1 fruit fly cellular context compared by ENCODE assay signal in the genomic region with DNA sequence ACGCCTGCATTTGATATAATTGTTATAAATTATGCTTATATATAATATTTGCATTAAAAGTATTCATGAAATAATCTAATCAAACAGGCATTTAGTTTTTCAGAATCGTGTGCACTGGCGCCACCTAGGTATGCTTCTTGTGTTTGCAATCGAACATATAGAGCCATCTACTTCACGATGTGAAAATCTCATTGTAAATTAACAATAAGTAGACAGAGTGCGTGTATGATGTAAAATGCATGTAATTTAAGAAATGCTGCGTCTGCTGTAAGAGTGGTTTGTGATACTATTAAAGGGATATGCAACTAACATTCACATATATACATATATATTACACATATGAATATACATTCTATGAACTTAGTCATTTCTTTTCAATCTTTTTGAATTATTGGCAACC.
TF ChIP-seq lines count a peak whose summit lies in the region.

No protein-coding gene starts in this region.

TF ChIP-seq in whole organism, embryonic, 481 proteins besides CTCF, POLR2A, EP300 and RAD21 (continued from another document and continues in another):
- TF ChIP-seq Dbx (GFP tag; IDR thresholded peaks at IDR 0.05; lab: Robert Waterston, UW) = 0 out of 3 replicates have a peak, but pooled peaks have one; percentile 32
- no peak for TF ChIP-seq CG14860 (GFP tag; IDR thresholded peaks at IDR 0.05; lab: Robert Waterston, UW; ENCODE audit: partially characterized antibody)
- peak; percentile 51 for TF ChIP-seq CG15696 (tag; optimal IDR thresholded peaks at IDR 0.05; lab: Kevin White, UChicago)
- TF ChIP-seq odd (GFP tag; optimal IDR thresholded peaks at IDR 0.05; lab: Kevin White, UChicago) = no peak
- TF ChIP-seq hth (optimal IDR thresholded peaks at IDR 0.05; lab: Kevin White, UChicago) = no peak
- no peak for TF ChIP-seq CG16863 (GFP tag; optimal IDR thresholded peaks at IDR 0.05; lab: Kevin White, UChicago)
- no peak for TF ChIP-seq gcm (GFP tag; optimal IDR thresholded peaks at IDR 0.05; lab: Kevin White, UChicago)
- TF ChIP-seq CG13894 (tag; optimal IDR thresholded peaks at IDR 0.05; lab: Kevin White, UChicago) = no peak
- no peak for TF ChIP-seq nau (GFP tag; optimal IDR thresholded peaks at IDR 0.05; lab: Kevin White, UChicago)
- TF ChIP-seq gfzf (GFP tag; optimal IDR thresholded peaks at IDR 0.05; lab: Kevin White, UChicago) = no peak
- peak; percentile 76 for TF ChIP-seq HmgZ (tag; optimal IDR thresholded peaks at IDR 0.05; lab: Kevin White, UChicago)
- no peak for TF ChIP-seq CG15269 (tag; optimal IDR thresholded peaks at IDR 0.05; lab: Kevin White, UChicago)
- TF ChIP-seq otp (GFP tag; IDR thresholded peaks at IDR 0.05; lab: Robert Waterston, UW) = no peak
- TF ChIP-seq dimm (GFP tag; IDR thresholded peaks at IDR 0.05; lab: Robert Waterston, UW) = no peak
- peak; percentile 90 for TF ChIP-seq chinmo (GFP tag; IDR thresholded peaks at IDR 0.05; lab: Robert Waterston, UW; ENCODE audit: partially characterized antibody)
- TF ChIP-seq Vsx1 (GFP tag; optimal IDR thresholded peaks at IDR 0.05; lab: Kevin White, UChicago) = no peak
- 0 out of 2 replicates have a peak, but pooled peaks have one; percentile 21 for TF ChIP-seq H2.0 (GFP tag; IDR thresholded peaks at IDR 0.05; lab: Robert Waterston, UW)
- TF ChIP-seq Dip2 (GFP tag; IDR thresholded peaks at IDR 0.05; lab: Robert Waterston, UW) = peak; percentile 98
- no peak for TF ChIP-seq schlank (tag; optimal IDR thresholded peaks at IDR 0.05; lab: Kevin White, UChicago)
- peak; percentile 56 for TF ChIP-seq Lhr (GFP tag; optimal IDR thresholded peaks at IDR 0.05; lab: Kevin White, UChicago)
- TF ChIP-seq CG12942 (GFP tag; optimal IDR thresholded peaks at IDR 0.05; lab: Kevin White, UChicago) = peak; percentile 29
- TF ChIP-seq Blimp-1 (GFP tag; optimal IDR thresholded peaks at IDR 0.05; lab: Kevin White, UChicago) = peak; percentile 26
- peak; percentile 1 for TF ChIP-seq CG7987 (GFP tag; optimal IDR thresholded peaks at IDR 0.05; lab: Kevin White, UChicago)
- TF ChIP-seq dmrt99B (tag; optimal IDR thresholded peaks at IDR 0.05; lab: Kevin White, UChicago) = no peak
- peak; percentile 25 for TF ChIP-seq CG2678 (tag; optimal IDR thresholded peaks at IDR 0.05; lab: Kevin White, UChicago)
- TF ChIP-seq CG7963 (GFP tag; IDR thresholded peaks at IDR 0.05; lab: Robert Waterston, UW; ENCODE audit: partially characterized antibody) = no peak
- no peak for TF ChIP-seq Dfd (GFP tag; optimal IDR thresholded peaks at IDR 0.05; lab: Kevin White, UChicago)
- TF ChIP-seq aop (GFP tag; IDR thresholded peaks at IDR 0.05; lab: Robert Waterston, UW) = no peak
- no peak for TF ChIP-seq Taf1 (GFP tag; IDR thresholded peaks at IDR 0.05; lab: Robert Waterston, UW)
- peak; percentile 35 for TF ChIP-seq gem (tag; optimal IDR thresholded peaks at IDR 0.05; lab: Kevin White, UChicago)
- no peak for TF ChIP-seq Side (GFP tag; optimal IDR thresholded peaks at IDR 0.05; lab: Kevin White, UChicago)
- no peak for TF ChIP-seq so (GFP tag; IDR thresholded peaks at IDR 0.05; lab: Robert Waterston, UW)
- 0 out of 3 replicates have a peak, but pooled peaks have one; percentile 40 for TF ChIP-seq ci (GFP tag; IDR thresholded peaks at IDR 0.05; lab: Robert Waterston, UW)
- no peak for TF ChIP-seq ssp (GFP tag; IDR thresholded peaks at IDR 0.05; lab: Robert Waterston, UW)
- TF ChIP-seq Doc3 (GFP tag; IDR thresholded peaks at IDR 0.05; lab: Robert Waterston, UW; ENCODE audit: partially characterized antibody) = no peak
- no peak for TF ChIP-seq pum (GFP tag; optimal IDR thresholded peaks at IDR 0.05; lab: Kevin White, UChicago)
- TF ChIP-seq NfI (GFP tag; optimal IDR thresholded peaks at IDR 0.05; lab: Kevin White, UChicago) = peak; percentile 22
- TF ChIP-seq sens (GFP tag; lab: Kevin White, UChicago) = peak; percentile 62
- TF ChIP-seq dati (GFP tag; IDR thresholded peaks at IDR 0.05; lab: Robert Waterston, UW) = no peak
- peak; percentile 60 for TF ChIP-seq CG11247 (GFP tag; IDR thresholded peaks at IDR 0.05; lab: Robert Waterston, UW)
- no peak for TF ChIP-seq ato (GFP tag; IDR thresholded peaks at IDR 0.05; lab: Robert Waterston, UW; ENCODE audit: partially characterized antibody)
- TF ChIP-seq CG14441 (GFP tag; IDR thresholded peaks at IDR 0.05; lab: Robert Waterston, UW) = no peak
- TF ChIP-seq CG4854 (GFP tag; optimal IDR thresholded peaks at IDR 0.05; lab: Kevin White, UChicago) = no peak
- peak; percentile 45 for TF ChIP-seq Hsf (GFP tag; optimal IDR thresholded peaks at IDR 0.05; lab: Kevin White, UChicago)
- peak; percentile 43 for TF ChIP-seq grau (tag; optimal IDR thresholded peaks at IDR 0.05; lab: Kevin White, UChicago)
- TF ChIP-seq CG13296 (GFP tag; optimal IDR thresholded peaks at IDR 0.05; lab: Kevin White, UChicago) = no peak
- no peak for TF ChIP-seq CG6654 (GFP tag; optimal IDR thresholded peaks at IDR 0.05; lab: Kevin White, UChicago)
- no peak for TF ChIP-seq CG9797 (GFP tag; optimal IDR thresholded peaks at IDR 0.05; lab: Kevin White, UChicago)
- no peak for TF ChIP-seq tup (GFP tag; optimal IDR thresholded peaks at IDR 0.05; lab: Kevin White, UChicago)
- TF ChIP-seq CG4424 (GFP tag; optimal IDR thresholded peaks at IDR 0.05; lab: Kevin White, UChicago) = no peak
- TF ChIP-seq Nf-YC (tag; optimal IDR thresholded peaks at IDR 0.05; lab: Kevin White, UChicago) = peak; percentile 29
- TF ChIP-seq ems (GFP tag; optimal IDR thresholded peaks at IDR 0.05; lab: Kevin White, UChicago) = no peak
- TF ChIP-seq Poxn (GFP tag; IDR thresholded peaks at IDR 0.05; lab: Robert Waterston, UW) = no peak
- TF ChIP-seq gsb (GFP tag; IDR thresholded peaks at IDR 0.05; lab: Robert Waterston, UW) = no peak
- TF ChIP-seq Hey (tag; optimal IDR thresholded peaks at IDR 0.05; lab: Kevin White, UChicago) = no peak
- no peak for TF ChIP-seq CG10366 (GFP tag; IDR thresholded peaks at IDR 0.05; lab: Robert Waterston, UW)
- TF ChIP-seq klu (GFP tag; IDR thresholded peaks at IDR 0.05; lab: Robert Waterston, UW) = no peak
- peak; percentile 66 for TF ChIP-seq Xbp1 (GFP tag; optimal IDR thresholded peaks at IDR 0.05; lab: Kevin White, UChicago)
- TF ChIP-seq ttk (GFP tag; IDR thresholded peaks at IDR 0.05; lab: Robert Waterston, UW) = no peak
- peak in 1 of 2 experiments; percentile 59 for TF ChIP-seq insv (GFP tag; optimal IDR thresholded peaks at IDR 0.05; lab: Kevin White, UChicago)
- TF ChIP-seq caup (GFP tag; optimal IDR thresholded peaks at IDR 0.05; lab: Kevin White, UChicago; ENCODE audit: severe bottlenecking) = no peak
- TF ChIP-seq Ravus (GFP tag; IDR thresholded peaks at IDR 0.05; lab: Robert Waterston, UW) = no peak
- TF ChIP-seq CG3281 (GFP tag; optimal IDR thresholded peaks at IDR 0.05; lab: Kevin White, UChicago) = no peak
- TF ChIP-seq CG1832 (GFP tag; optimal IDR thresholded peaks at IDR 0.05; lab: Kevin White, UChicago) = no peak
- no peak for TF ChIP-seq CG30020 (tag; optimal IDR thresholded peaks at IDR 0.05; lab: Kevin White, UChicago)
- TF ChIP-seq Elba2 (GFP tag; optimal IDR thresholded peaks at IDR 0.05; lab: Kevin White, UChicago) = no peak
- no peak for TF ChIP-seq zfh2 (GFP tag; optimal IDR thresholded peaks at IDR 0.05; lab: Kevin White, UChicago)
- no peak; the same call in 1 of the 2 replicates for TF ChIP-seq CG42726 (GFP tag; IDR thresholded peaks at IDR 0.05; lab: Robert Waterston, UW; ENCODE audit: partially characterized antibody)
- no peak for TF ChIP-seq CG2129 (GFP tag; IDR thresholded peaks at IDR 0.05; lab: Robert Waterston, UW; ENCODE audit: partially characterized antibody)
- TF ChIP-seq Atf-2 (GFP tag; optimal IDR thresholded peaks at IDR 0.05; lab: Kevin White, UChicago) = no peak
- TF ChIP-seq kay (GFP tag; optimal IDR thresholded peaks at IDR 0.05; lab: Kevin White, UChicago) = peak; percentile 58
- TF ChIP-seq Bteb2 (GFP tag; optimal IDR thresholded peaks at IDR 0.05; lab: Kevin White, UChicago) = no peak
- TF ChIP-seq sd (tag; optimal IDR thresholded peaks at IDR 0.05; lab: Kevin White, UChicago) = peak; percentile 35
- no peak for TF ChIP-seq scrt (GFP tag; optimal IDR thresholded peaks at IDR 0.05; lab: Kevin White, UChicago)
- peak; percentile 36 for TF ChIP-seq CG17829 (tag; optimal IDR thresholded peaks at IDR 0.05; lab: Kevin White, UChicago)
- no peak for TF ChIP-seq Sry-δ (GFP tag; optimal IDR thresholded peaks at IDR 0.05; lab: Kevin White, UChicago)
- no peak for TF ChIP-seq Eip74EF (GFP tag; optimal IDR thresholded peaks at IDR 0.05; lab: Kevin White, UChicago)
- no peak for TF ChIP-seq Ets97D (GFP tag; optimal IDR thresholded peaks at IDR 0.05; lab: Kevin White, UChicago)
- peak; percentile 72 for TF ChIP-seq Rfx (GFP tag; IDR thresholded peaks at IDR 0.05; lab: Robert Waterston, UW)
- TF ChIP-seq cwo (GFP tag; optimal IDR thresholded peaks at IDR 0.05; lab: Kevin White, UChicago) = no peak
- no peak for TF ChIP-seq fd96Cb (tag; optimal IDR thresholded peaks at IDR 0.05; lab: Kevin White, UChicago)
- TF ChIP-seq CG10543 (GFP tag; optimal IDR thresholded peaks at IDR 0.05; lab: Kevin White, UChicago) = no peak
- no peak for TF ChIP-seq Fer3 (tag; optimal IDR thresholded peaks at IDR 0.05; lab: Kevin White, UChicago)
- TF ChIP-seq CG10147 (GFP tag; optimal IDR thresholded peaks at IDR 0.05; lab: Kevin White, UChicago) = no peak
- peak; percentile 22 for TF ChIP-seq CG4820 (GFP tag; optimal IDR thresholded peaks at IDR 0.05; lab: Kevin White, UChicago)
- no peak for TF ChIP-seq toy (GFP tag; IDR thresholded peaks at IDR 0.05; lab: Robert Waterston, UW)
- TF ChIP-seq CG8290 (GFP tag; optimal IDR thresholded peaks at IDR 0.05; lab: Kevin White, UChicago) = peak; percentile 2
- TF ChIP-seq CG8290 (tag; optimal IDR thresholded peaks at IDR 0.05; lab: Kevin White, UChicago) = peak in 1 of 2 experiments; percentile 79
- TF ChIP-seq CG9817 (tag; optimal IDR thresholded peaks at IDR 0.05; lab: Kevin White, UChicago) = peak; percentile 57
- TF ChIP-seq danr (GFP tag; IDR thresholded peaks at IDR 0.05; lab: Robert Waterston, UW) = no peak
- TF ChIP-seq GATAe (GFP tag; conservative IDR thresholded peaks at IDR 0.05; lab: Robert Waterston, UW) = no peak
- peak; percentile 8 for TF ChIP-seq CG8089 (GFP tag; optimal IDR thresholded peaks at IDR 0.05; lab: Kevin White, UChicago)
- TF ChIP-seq E2f1 (GFP tag; IDR thresholded peaks at IDR 0.05; lab: Robert Waterston, UW) = no peak
- no peak for TF ChIP-seq rib (GFP tag; IDR thresholded peaks at IDR 0.05; lab: Robert Waterston, UW)
- no peak for TF ChIP-seq CG3163 (GFP tag; optimal IDR thresholded peaks at IDR 0.05; lab: Kevin White, UChicago)
- TF ChIP-seq CG5180 (GFP tag; optimal IDR thresholded peaks at IDR 0.05; lab: Kevin White, UChicago) = no peak
- TF ChIP-seq CG4360 (GFP tag; IDR thresholded peaks at IDR 0.05; lab: Robert Waterston, UW) = no peak
- TF ChIP-seq CG17912 (GFP tag; optimal IDR thresholded peaks at IDR 0.05; lab: Kevin White, UChicago) = peak; percentile 21
- no peak for TF ChIP-seq maf-S (GFP tag; optimal IDR thresholded peaks at IDR 0.05; lab: Kevin White, UChicago)
- no peak for TF ChIP-seq CG2889 (GFP tag; IDR thresholded peaks at IDR 0.05; lab: Robert Waterston, UW)
- TF ChIP-seq Med (GFP tag; lab: Kevin White, UChicago) = peak; percentile 85
- no peak for TF ChIP-seq Ada2b (GFP tag; IDR thresholded peaks at IDR 0.05; lab: Robert Waterston, UW)
- no peak for TF ChIP-seq pan (optimal IDR thresholded peaks at IDR 0.05; lab: Kevin White, UChicago)
- TF ChIP-seq pan (GFP tag; optimal IDR thresholded peaks at IDR 0.05 in 1 of 2, IDR thresholded peaks at IDR 0.05 in 1 of 2) = no peak
- TF ChIP-seq Dek (tag; optimal IDR thresholded peaks at IDR 0.05; lab: Kevin White, UChicago) = peak; percentile 16
- no peak for TF ChIP-seq Max (GFP tag; optimal IDR thresholded peaks at IDR 0.05; lab: Kevin White, UChicago)
- no peak for TF ChIP-seq CG1647 (GFP tag; optimal IDR thresholded peaks at IDR 0.05; lab: Kevin White, UChicago)
- peak; percentile 4 for TF ChIP-seq CG14710 (tag; optimal IDR thresholded peaks at IDR 0.05; lab: Kevin White, UChicago)
- TF ChIP-seq tna (GFP tag; IDR thresholded peaks at IDR 0.05; lab: Robert Waterston, UW; ENCODE audit: partially characterized antibody) = no peak
- no peak for TF ChIP-seq Deaf1 (tag; optimal IDR thresholded peaks at IDR 0.05; lab: Kevin White, UChicago)
- TF ChIP-seq CG11085 (GFP tag; IDR thresholded peaks at IDR 0.05; lab: Robert Waterston, UW) = peak; percentile 46; the same call in 1 of the 2 replicates
- TF ChIP-seq CG16813 (GFP tag; IDR thresholded peaks at IDR 0.05; lab: Robert Waterston, UW; ENCODE audit: partially characterized antibody) = 0 out of 3 replicates have a peak, but pooled peaks have one; percentile 33
- no peak for TF ChIP-seq hbn (GFP tag; IDR thresholded peaks at IDR 0.05; lab: Robert Waterston, UW; ENCODE audit: partially characterized antibody)
- no peak for TF ChIP-seq CG7786 (GFP tag; optimal IDR thresholded peaks at IDR 0.05; lab: Kevin White, UChicago)
- TF ChIP-seq nmo (GFP tag; optimal IDR thresholded peaks at IDR 0.05; lab: Kevin White, UChicago) = peak; percentile 44
- no peak for TF ChIP-seq CG32767 (GFP tag; IDR thresholded peaks at IDR 0.05; lab: Robert Waterston, UW)
- peak; percentile 29 for TF ChIP-seq CG13424 (tag; optimal IDR thresholded peaks at IDR 0.05; lab: Kevin White, UChicago)
- peak; percentile 7 for TF ChIP-seq Dp (GFP tag; optimal IDR thresholded peaks at IDR 0.05; lab: Kevin White, UChicago)
- peak; percentile 33 for TF ChIP-seq CG2712 (tag; optimal IDR thresholded peaks at IDR 0.05; lab: Kevin White, UChicago)
- no peak for TF ChIP-seq CG8281 (tag; optimal IDR thresholded peaks at IDR 0.05; lab: Kevin White, UChicago)
- TF ChIP-seq pfk (GFP tag; optimal IDR thresholded peaks at IDR 0.05; lab: Kevin White, UChicago) = no peak
- peak; percentile 24 for TF ChIP-seq phol (tag; optimal IDR thresholded peaks at IDR 0.05; lab: Kevin White, UChicago)
- TF ChIP-seq NFAT (GFP tag; IDR thresholded peaks at IDR 0.05; lab: Robert Waterston, UW) = peak; percentile 48
- no peak for TF ChIP-seq CG17568 (GFP tag; optimal IDR thresholded peaks at IDR 0.05; lab: Kevin White, UChicago)
- TF ChIP-seq CG5245 (GFP tag; optimal IDR thresholded peaks at IDR 0.05; lab: Kevin White, UChicago) = peak; percentile 27
- peak; percentile 3 for TF ChIP-seq bab2 (GFP tag; optimal IDR thresholded peaks at IDR 0.05; lab: Kevin White, UChicago)
- TF ChIP-seq CG15514 (GFP tag; optimal IDR thresholded peaks at IDR 0.05; lab: Kevin White, UChicago) = peak; percentile 11
- TF ChIP-seq peb (GFP tag; IDR thresholded peaks at IDR 0.05; lab: Robert Waterston, UW) = no peak
- no peak for TF ChIP-seq onecut (GFP tag; IDR thresholded peaks at IDR 0.05; lab: Robert Waterston, UW)
- peak; percentile 35 for TF ChIP-seq lilli (GFP tag; optimal IDR thresholded peaks at IDR 0.05; lab: Kevin White, UChicago)
- no peak for TF ChIP-seq Fer2 (tag; optimal IDR thresholded peaks at IDR 0.05; lab: Kevin White, UChicago)
